Fruit fly (Drosophila melanogaster) whole organism, embryonic: ENCODE results near the gene Pex5.

Source experiments
- Ada2b ChIP-seq: fragments of 200-800 bp; sonication (Bioruptor generic); IDR thresholded peaks from 2 replicates; pipeline ENCODE4 v1.3.6; 2022; ENCODE audit warnings: missing biosample characterization, missing genetic modification characterization
- Aef1 ChIP-seq: fragments of 200-800 bp; sonication (Bioruptor generic); IDR thresholded peaks from 3 replicates; pipeline ENCODE4 v1.3.6; 2022; ENCODE audit warnings: missing biosample characterization, missing genetic modification characterization
- Bteb2 ChIP-seq: fragments of 200-800 bp; sonication (Bioruptor generic); optimal IDR thresholded peaks from 2 replicates; lab custom pipeline; 2016; ENCODE audit warnings: missing biosample characterization, missing genetic modification characterization
- CG10959 ChIP-seq: fragments of 200-800 bp; sonication (Bioruptor generic); IDR thresholded peaks from 2 replicates; pipeline ENCODE4 v1.3.6; 2022; ENCODE audit warnings: missing biosample characterization, missing genetic modification characterization
- CG11085 ChIP-seq: fragments of 200-800 bp; sonication (Bioruptor generic); IDR thresholded peaks from 2 replicates; pipeline ENCODE4 v1.3.6; 2022; ENCODE audit warnings: missing biosample characterization, missing genetic modification characterization
- CG11398 ChIP-seq: fragments of 200-800 bp; sonication (Bioruptor generic); optimal IDR thresholded peaks from 2 replicates; lab custom pipeline; 2016; ENCODE audit warnings: missing biosample characterization, missing genetic modification characterization
- CG12071 ChIP-seq: fragments of 200-800 bp; sonication (Bioruptor generic); optimal IDR thresholded peaks from 3 replicates; lab custom pipeline; 2018; ENCODE audit warnings: missing biosample characterization, mild to moderate bottlenecking, missing genetic modification characterization
- CG12155 ChIP-seq: fragments of 200-800 bp; sonication (Bioruptor generic); optimal IDR thresholded peaks from 3 replicates; lab custom pipeline; 2016; ENCODE audit warnings: missing biosample characterization, missing genetic modification characterization
- CG14050 ChIP-seq: fragments of 200-800 bp; sonication (Bioruptor generic); IDR thresholded peaks from 3 replicates; pipeline ENCODE4 v1.3.6; 2022; ENCODE audit warnings: missing biosample characterization, missing genetic modification characterization
- CG15696 ChIP-seq: fragments of 200-800 bp; sonication (Bioruptor generic); optimal IDR thresholded peaks from 2 replicates; lab custom pipeline; 2019; ENCODE audit warnings: missing biosample characterization, mild to moderate bottlenecking, missing genetic modification characterization, moderate library complexity
- CG16813 ChIP-seq: fragments of 200-800 bp; sonication (Bioruptor generic); IDR thresholded peaks from 3 replicates; pipeline ENCODE4 v1.3.6; 2022; ENCODE audit warnings: missing biosample characterization, missing genetic modification characterization; ENCODE audit not compliant: partially characterized antibody
- CG18262 ChIP-seq: fragments of 200-800 bp; optimal IDR thresholded peaks from 3 replicates; lab custom pipeline; 2019; ENCODE audit warnings: missing biosample characterization, mild to moderate bottlenecking, missing genetic modification characterization, moderate library complexity
- CG31441 ChIP-seq: fragments of 200-800 bp; sonication (Bioruptor generic); IDR thresholded peaks from 2 replicates; pipeline ENCODE4 v1.3.6; 2022; ENCODE audit warnings: missing biosample characterization, missing genetic modification characterization
- CG43689 ChIP-seq: fragments of 200-800 bp; sonication (Bioruptor generic); IDR thresholded peaks from 2 replicates; pipeline ENCODE4 v1.3.6; 2022; ENCODE audit warnings: missing biosample characterization, missing genetic modification characterization
- CG6765 ChIP-seq: fragments of 200-800 bp; sonication (Bioruptor generic); optimal IDR thresholded peaks from 3 replicates; lab custom pipeline; 2017; ENCODE audit warnings: missing biosample characterization, mild to moderate bottlenecking, missing genetic modification characterization
- CG7372 ChIP-seq: fragments of 200-800 bp; sonication (Bioruptor generic); IDR thresholded peaks from 2 replicates; pipeline ENCODE4 v1.3.6; 2022; ENCODE audit warnings: missing biosample characterization, missing genetic modification characterization
- Dbx ChIP-seq: fragments of 200-800 bp; sonication (Bioruptor generic); IDR thresholded peaks from 3 replicates; pipeline ENCODE4 v1.3.6; 2022; ENCODE audit warnings: missing biosample characterization, missing genetic modification characterization
- E2f2 ChIP-seq: fragments of 200-800 bp; sonication (Bioruptor generic); IDR thresholded peaks from 2 replicates; pipeline ENCODE4 v1.3.6; 2022; ENCODE audit warnings: missing biosample characterization, missing genetic modification characterization
- Fer3 ChIP-seq: fragments of 200-800 bp; sonication (Bioruptor generic); optimal IDR thresholded peaks from 2 replicates; lab custom pipeline; 2018; ENCODE audit warnings: missing biosample characterization, mild to moderate bottlenecking, missing genetic modification characterization, moderate library complexity
- Gug ChIP-seq: fragments of 200-800 bp; sonication (Bioruptor generic); IDR thresholded peaks from 4 replicates; pipeline ENCODE4 v1.3.6; 2022; ENCODE audit warnings: missing biosample characterization, missing genetic modification characterization
- HmgZ ChIP-seq: fragments of 200-800 bp; sonication (Bioruptor generic); optimal IDR thresholded peaks from 2 replicates; lab custom pipeline; 2018; ENCODE audit warnings: missing biosample characterization, mild to moderate bottlenecking, missing genetic modification characterization
- Hsf ChIP-seq: fragments of 200-800 bp; sonication (Bioruptor generic); optimal IDR thresholded peaks from 3 replicates; lab custom pipeline; 2016; ENCODE audit warnings: missing biosample characterization, missing genetic modification characterization
- Lim3 ChIP-seq: fragments of 200-800 bp; sonication (Bioruptor generic); IDR thresholded peaks from 2 replicates; pipeline ENCODE4 v1.3.6; 2022; ENCODE audit warnings: missing biosample characterization, missing genetic modification characterization
- MBD-R2 ChIP-seq: fragments of 200-800 bp; sonication (Bioruptor generic); IDR thresholded peaks from 2 replicates; pipeline ENCODE4 v1.3.6; 2022; ENCODE audit warnings: missing biosample characterization, missing genetic modification characterization
- Max ChIP-seq: fragments of 200-800 bp; sonication (Bioruptor generic); optimal IDR thresholded peaks from 2 replicates; lab custom pipeline; 2016; ENCODE audit warnings: missing biosample characterization, mild to moderate bottlenecking, missing genetic modification characterization
- Mes4 ChIP-seq: fragments of 200-800 bp; sonication (Bioruptor generic); optimal IDR thresholded peaks from 2 replicates; lab custom pipeline; 2016; ENCODE audit warnings: missing biosample characterization, missing genetic modification characterization
- NFAT ChIP-seq: fragments of 200-800 bp; sonication (Bioruptor generic); IDR thresholded peaks from 2 replicates; pipeline ENCODE4 v1.3.6; 2022; ENCODE audit warnings: missing biosample characterization, missing genetic modification characterization
- Nf-YB ChIP-seq: fragments of 200-800 bp; sonication (Bioruptor generic); optimal IDR thresholded peaks from 3 replicates; lab custom pipeline; 2019; ENCODE audit warnings: missing biosample characterization, mild to moderate bottlenecking, missing genetic modification characterization, moderate library complexity
- Opbp ChIP-seq: fragments of 200-800 bp; sonication (Bioruptor generic); IDR thresholded peaks from 3 replicates; pipeline ENCODE4 v1.3.6; 2022; ENCODE audit warnings: missing biosample characterization, missing genetic modification characterization; ENCODE audit not compliant: partially characterized antibody
- PHDP ChIP-seq: fragments of 200-800 bp; sonication (Bioruptor generic); optimal IDR thresholded peaks from 3 replicates; lab custom pipeline; 2018; ENCODE audit warnings: missing biosample characterization, mild to moderate bottlenecking, missing genetic modification characterization, moderate library complexity
- Sin3A ChIP-seq: fragments of >200 bp; optimal IDR thresholded peaks from 2 replicates; lab custom pipeline; 2018
- Spps ChIP-seq: fragments of 200-800 bp; sonication (Bioruptor generic); optimal IDR thresholded peaks from 2 replicates; lab custom pipeline; 2018; ENCODE audit warnings: missing biosample characterization, mild to moderate bottlenecking, missing genetic modification characterization
- Tbp ChIP-seq: fragments of >200 bp; optimal IDR thresholded peaks from 2 replicates; lab custom pipeline; 2018; ENCODE audit warnings: missing biosample characterization, missing genetic modification characterization
- Vsx1 ChIP-seq: fragments of 200-800 bp; sonication (Bioruptor generic); optimal IDR thresholded peaks from 2 replicates; lab custom pipeline; 2017; ENCODE audit warnings: missing biosample characterization, mild to moderate bottlenecking, missing genetic modification characterization, missing genetic modification reagents
- Xrp1 ChIP-seq: fragments of 200-800 bp; sonication (Bioruptor generic); IDR thresholded peaks from 2 replicates; pipeline ENCODE4 v1.3.6; 2022; ENCODE audit warnings: missing biosample characterization, missing genetic modification characterization
- amos ChIP-seq: fragments of 200-800 bp; sonication (Bioruptor generic); IDR thresholded peaks from 2 replicates; pipeline ENCODE4 v1.3.6; 2022; ENCODE audit warnings: missing biosample characterization, missing genetic modification characterization; ENCODE audit not compliant: partially characterized antibody
- ase ChIP-seq: fragments of 200-800 bp; sonication (Bioruptor generic); IDR thresholded peaks from 3 replicates; pipeline ENCODE4 v1.3.6; 2022; ENCODE audit warnings: missing biosample characterization, missing genetic modification characterization
- btn ChIP-seq: fragments of 200-800 bp; sonication (Bioruptor generic); optimal IDR thresholded peaks from 2 replicates; lab custom pipeline; 2016; ENCODE audit warnings: missing biosample characterization, missing genetic modification characterization
- chn ChIP-seq: fragments of 200-800 bp; sonication (Bioruptor generic); optimal IDR thresholded peaks from 2 replicates; lab custom pipeline; 2016; ENCODE audit warnings: missing biosample characterization, missing genetic modification characterization
- crc ChIP-seq: fragments of 200-800 bp; sonication (Bioruptor generic); optimal IDR thresholded peaks from 2 replicates; lab custom pipeline; 2016; ENCODE audit warnings: missing biosample characterization, missing genetic modification characterization
- dati ChIP-seq: fragments of 200-800 bp; sonication (Bioruptor generic); IDR thresholded peaks from 2 replicates; pipeline ENCODE4 v1.3.6; 2022; ENCODE audit warnings: missing biosample characterization, missing genetic modification characterization
- hbn ChIP-seq: fragments of 200-800 bp; sonication (Bioruptor generic); IDR thresholded peaks from 2 replicates; pipeline ENCODE4 v1.3.6; 2022; ENCODE audit warnings: missing biosample characterization, missing genetic modification characterization; ENCODE audit not compliant: partially characterized antibody
- klu ChIP-seq: fragments of 200-800 bp; sonication (Bioruptor generic); IDR thresholded peaks from 2 replicates; pipeline ENCODE4 v1.3.6; 2022; ENCODE audit warnings: missing biosample characterization, missing genetic modification characterization
- sc ChIP-seq, 3 experiments: fragments of >200 bp in 2 of 3; fragments of 200-800 bp in 1 of 3; sonication (Bioruptor generic) in 1 of 3; optimal IDR thresholded peaks; 2 replicates in 2 of 3; 3 replicates in 1 of 3; lab custom pipeline; 2017; ENCODE audit warnings: mild to moderate bottlenecking in 1 of 3, missing biosample characterization in 1 of 3, missing genetic modification characterization in 1 of 3, missing genetic modification reagents in 1 of 3
- scrt ChIP-seq: fragments of 200-800 bp; sonication (Bioruptor generic); optimal IDR thresholded peaks from 2 replicates; lab custom pipeline; 2018; ENCODE audit warnings: missing biosample characterization, mild to moderate bottlenecking, missing genetic modification characterization, moderate library complexity
- sim ChIP-seq: fragments of 200-800 bp; sonication (Bioruptor generic); IDR thresholded peaks from 2 replicates; pipeline ENCODE4 v1.3.6; 2022; ENCODE audit warnings: missing biosample characterization, missing genetic modification characterization
- slbo ChIP-seq: fragments of 200-800 bp; sonication (Bioruptor generic); IDR thresholded peaks from 2 replicates; pipeline ENCODE4 v1.3.6; 2022; ENCODE audit warnings: missing biosample characterization, missing genetic modification characterization
- so ChIP-seq: fragments of 200-800 bp; sonication (Bioruptor generic); IDR thresholded peaks from 3 replicates; pipeline ENCODE4 v1.3.6; 2022; ENCODE audit warnings: missing biosample characterization, missing genetic modification characterization
- unc-4 ChIP-seq: fragments of 200-800 bp; sonication (Bioruptor generic); IDR thresholded peaks from 2 replicates; pipeline ENCODE4 v1.3.6; 2022; ENCODE audit warnings: missing biosample characterization, missing genetic modification characterization; ENCODE audit not compliant: partially characterized antibody
- zen ChIP-seq: fragments of 200-800 bp; sonication (Bioruptor generic); optimal IDR thresholded peaks from 3 replicates; lab custom pipeline; 2018; ENCODE audit warnings: missing biosample characterization, mild to moderate bottlenecking, missing genetic modification characterization, moderate library complexity

The Pex5 gene

dm6 chrX:1880139-1880556, 11.3 kb upstream of the Pex5 start, which contains the start of gene Coa8:
Gene Coa8, plus strand, starts transcription at chrX:1880282.
- TF ChIP-seq CG14050 (GFP tag; lab: Robert Waterston, UW) (no peak), CG18262 (tag; lab: Kevin White, UChicago) (no peak), CG43689 (GFP tag; lab: Robert Waterston, UW) (no peak), dati (GFP tag; lab: Robert Waterston, UW) (no peak), Fer3 (tag; lab: Kevin White, UChicago) (peak; percentile 24), Sin3A (lab: Kevin White, UChicago) (peak; percentile 39), Hsf (GFP tag; lab: Kevin White, UChicago) (peak; percentile 21), Opbp (GFP tag; lab: Robert Waterston, UW) (peak; percentile 57; the same call in 1 of the 3 replicates), CG11085 (0 out of 2 replicates have a peak, but pooled peaks have one; percentile 14), slbo (GFP tag; lab: Robert Waterston, UW) (peak; percentile 65; the same call in 1 of the 2 replicates), scrt (GFP tag; lab: Kevin White, UChicago) (no peak), Gug (GFP tag; lab: Robert Waterston, UW) (peak; percentile 37; the same call in 2 of the 4 replicates), CG10959 (GFP tag; lab: Robert Waterston, UW) (0 out of 2 replicates have a peak, but pooled peaks have one; percentile 9), so (0 out of 3 replicates have a peak, but pooled peaks have one; percentile 44), HmgZ (tag; lab: Kevin White, UChicago) (peak; percentile 53), MBD-R2 (GFP tag; lab: Robert Waterston, UW) (peak; percentile 59), Mes4 (GFP tag; lab: Kevin White, UChicago) (no peak), Spps (tag; lab: Kevin White, UChicago) (no peak), crc (GFP tag; lab: Kevin White, UChicago) (no peak), unc-4 (GFP tag; lab: Robert Waterston, UW) (peak; percentile 28; the same call in 1 of the 2 replicates), NFAT (GFP tag; lab: Robert Waterston, UW) (peak; percentile 31; the same call in 1 of the 2 replicates), CG7372 (GFP tag; lab: Robert Waterston, UW) (0 out of 2 replicates have a peak, but pooled peaks have one; percentile 25), CG16813 (GFP tag; lab: Robert Waterston, UW) (peak; percentile 42), Xrp1 (GFP tag; lab: Robert Waterston, UW) (peak; percentile 44), CG15696 (tag; lab: Kevin White, UChicago) (peak; percentile 29), zen (tag; lab: Kevin White, UChicago) (peak; percentile 10), ase (GFP tag; lab: Robert Waterston, UW) (no peak), btn (GFP tag; lab: Kevin White, UChicago) (peak; percentile 37), amos (GFP tag; lab: Robert Waterston, UW) (peak; percentile 56), CG31441 (GFP tag; lab: Robert Waterston, UW) (0 out of 2 replicates have a peak, but pooled peaks have one; percentile 4), Vsx1 (GFP tag; lab: Kevin White, UChicago) (no peak), sim (GFP tag; lab: Robert Waterston, UW) (no peak), Bteb2 (GFP tag; lab: Kevin White, UChicago) (peak; percentile 2), CG6765 (GFP tag; lab: Kevin White, UChicago) (peak; percentile 17), E2f2 (0 out of 2 replicates have a peak, but pooled peaks have one; percentile 18), chn (GFP tag; lab: Kevin White, UChicago) (peak; percentile 34), CG12155 (peak; percentile 11), CG11398 (GFP tag; lab: Kevin White, UChicago) (no peak), PHDP (peak; percentile 30), CG12071 (GFP tag; lab: Kevin White, UChicago) (no peak), Tbp (no peak), Dbx (GFP tag; lab: Robert Waterston, UW) (peak; percentile 62; the same call in 1 of the 3 replicates), sc (optimal IDR thresholded peaks at IDR 0.05; lab: Kevin White, UChicago) (no peak), sc (GFP tag; optimal IDR thresholded peaks at IDR 0.05; lab: Kevin White, UChicago) (no peak), klu (peak; percentile 29; the same call in 1 of the 2 replicates), Aef1 (GFP tag; lab: Robert Waterston, UW) (peak; percentile 26; the same call in 2 of the 3 replicates), Ada2b (GFP tag; lab: Robert Waterston, UW) (peak; percentile 28; the same call in 1 of the 2 replicates), Nf-YB (GFP tag; lab: Kevin White, UChicago) (peak; percentile 4), Lim3 (GFP tag; lab: Robert Waterston, UW) (no peak), hbn (GFP tag; lab: Robert Waterston, UW) (peak; percentile 37), Max (peak; percentile 12)
